Fruit fly (Drosophila melanogaster): Measurements from ENCODE around the gene CG15824.

DNA sequence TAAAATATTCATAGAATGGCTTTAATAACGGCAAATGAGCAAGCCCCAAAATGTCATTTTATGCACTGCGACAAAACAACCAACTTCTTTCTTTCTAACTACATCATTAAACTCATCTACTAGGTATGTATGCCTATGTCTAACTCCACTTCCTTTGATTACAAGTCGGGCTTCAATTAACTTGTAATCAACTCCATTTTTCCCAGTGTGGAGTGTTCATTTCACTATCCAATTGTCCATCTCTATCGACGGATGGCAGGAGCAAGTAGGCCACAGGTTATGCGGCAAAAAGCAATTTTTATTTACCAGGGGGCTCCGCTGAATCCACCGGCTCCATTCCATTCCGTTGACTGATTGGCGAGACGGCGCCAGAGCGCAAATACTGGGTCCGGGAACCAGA is 18.8 kb upstream of the CG15824 start:
- TF ChIP-seq CG8478 (optimal IDR thresholded peaks at IDR 0.05) (no peak), CTCF (optimal IDR thresholded peaks at IDR 0.05) (no peak)

Measured in S2 (cell line).